Worm (Caenorhabditis elegans) whole organism, L1 larva: ENCODE results near the gene lgc-44.

ENCODE experiments used
- aha-1 ChIP-seq: fragments of 150-350 bp; optimal IDR thresholded peaks from 2 replicates; lab custom pipeline; 2014; ENCODE audit warnings: missing biosample characterization, missing genetic modification characterization
- alr-1 ChIP-seq: fragments of 200-800 bp; sonication (Bioruptor generic); optimal IDR thresholded peaks from 2 replicates; lab custom pipeline; 2018; ENCODE audit warnings: borderline replicate concordance, mild to moderate bottlenecking, missing genetic modification characterization, missing compliant biosample characterization
- aly-2 ChIP-seq: fragments of 150-350 bp; optimal IDR thresholded peaks from 2 replicates; lab custom pipeline; 2014; ENCODE audit warnings: missing biosample characterization, missing genetic modification characterization
- ama-1 ChIP-seq: fragments of 150-350 bp; optimal IDR thresholded peaks from 2 replicates; lab custom pipeline; 2014
- blmp-1 ChIP-seq: fragments of 150-350 bp; optimal IDR thresholded peaks from 2 replicates; lab custom pipeline; 2014; ENCODE audit warnings: missing biosample characterization, missing genetic modification characterization
- ces-1 ChIP-seq: fragments of 150-350 bp; optimal IDR thresholded peaks from 2 replicates; lab custom pipeline; 2014; ENCODE audit warnings: missing biosample characterization, missing genetic modification reagents, missing genetic modification characterization
- fkh-10 ChIP-seq: sonication (generic microtip); optimal IDR thresholded peaks from 2 replicates; lab custom pipeline; 2017; ENCODE audit warnings: missing biosample characterization, missing genetic modification reagents, missing genetic modification characterization
- fos-1 ChIP-seq: fragments of 150-350 bp; optimal IDR thresholded peaks from 2 replicates; lab custom pipeline; 2014; ENCODE audit warnings: missing biosample characterization, missing genetic modification characterization
- pqm-1 ChIP-seq: sonication (generic microtip); optimal IDR thresholded peaks from 3 replicates; lab custom pipeline; 2017; ENCODE audit warnings: missing biosample characterization, missing genetic modification characterization
- sup-37 ChIP-seq: fragments of 200-800 bp; sonication (Bioruptor generic); optimal IDR thresholded peaks from 2 replicates; lab custom pipeline; 2018; ENCODE audit warnings: mild to moderate bottlenecking, missing genetic modification characterization, missing compliant biosample characterization
- ztf-11 ChIP-seq, 2 experiments: sonication (generic microtip); optimal IDR thresholded peaks; 2 replicates each; lab custom pipeline; 2016 to 2017; ENCODE audit warnings: missing genetic modification characterization in 2 of 2, missing biosample characterization in 1 of 2, missing compliant biosample characterization in 1 of 2

DNA sequence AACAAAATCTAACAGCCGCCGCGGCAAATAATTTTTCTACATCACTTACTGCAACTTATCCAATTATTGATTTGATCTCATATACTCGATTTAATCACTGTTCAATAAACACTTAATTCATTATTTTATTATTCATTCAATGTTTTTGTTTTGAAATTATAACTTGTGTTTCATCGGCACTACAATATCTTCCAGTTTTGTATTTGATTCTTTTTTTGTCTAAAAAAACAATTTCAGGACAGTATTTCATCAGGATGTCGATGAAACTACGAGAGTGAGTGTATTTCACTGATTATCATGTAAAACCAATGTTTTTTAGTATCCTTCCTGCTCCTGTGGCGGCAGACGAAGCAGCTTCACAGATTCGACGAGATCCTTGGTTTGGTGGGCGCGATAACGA is 27.2 kb downstream of the lgc-44 start, which contains the start of gene skp-1:
- TF ChIP-seq alr-1 (tag; lab: Kevin White, UChicago) (no peak), pqm-1 (no peak), blmp-1 (no peak), ces-1 (GFP tag; lab: Kevin White, UChicago) (no peak), fkh-10 (no peak), ztf-11 (tag; optimal IDR thresholded peaks at IDR 0.05; lab: Kevin White, UChicago) (no peak), aly-2 (tag; lab: Kevin White, UChicago) (no peak), fos-1 (tag; lab: Kevin White, UChicago) (no peak), aha-1 (tag; lab: Kevin White, UChicago) (no peak), sup-37 (no peak), ama-1 (lab: Kevin White, UChicago) (no peak)
